Comparison of ENCODE assay signal across 4 worm cellular contexts in genomic region chrIII:9084329-9084728, ce11.
A peak's percentile ranks its signal among the peaks of the same experiment; 100 is the strongest.
TF ChIP-seq lines count a peak whose summit lies in the region.

No protein-coding gene starts in this region.

TF ChIP-seq in whole organism, L1 larva, 84 proteins besides CTCF, POLR2A, EP300 and RAD21 (continued from another document and continues in another):
- TF ChIP-seq egl-13 (tag; optimal IDR thresholded peaks at IDR 0.05; lab: Kevin White, UChicago) (no peak), mdl-1 (tag; optimal IDR thresholded peaks at IDR 0.05; lab: Kevin White, UChicago) (no peak), grh-1 (GFP tag; IDR thresholded peaks at IDR 0.05; lab: Robert Waterston, UW) (no peak), ama-1 (optimal IDR thresholded peaks at IDR 0.05; lab: Kevin White, UChicago) (no peak), elt-3 (tag; optimal IDR thresholded peaks at IDR 0.05; lab: Kevin White, UChicago) (no peak), nhr-76 (tag; optimal IDR thresholded peaks at IDR 0.05; lab: Kevin White, UChicago) (no peak), rnt-1 (tag; optimal IDR thresholded peaks at IDR 0.05; lab: Kevin White, UChicago) (peak; percentile 23), Y116A8C.19 (tag; optimal IDR thresholded peaks at IDR 0.05; lab: Kevin White, UChicago; ENCODE audit: borderline replicate concordance) (no peak), elt-2 (tag; optimal IDR thresholded peaks at IDR 0.05; lab: Kevin White, UChicago) (no peak), lin-35 (GFP tag; optimal IDR thresholded peaks at IDR 0.05; lab: Kevin White, UChicago) (no peak), nhr-90 (tag; optimal IDR thresholded peaks at IDR 0.05; lab: Kevin White, UChicago; ENCODE audit: poor library complexity) (no peak), nhr-11 (tag; optimal IDR thresholded peaks at IDR 0.05; lab: Kevin White, UChicago) (no peak), nhr-19 (GFP tag; conservative IDR thresholded peaks at IDR 0.05; lab: Robert Waterston, UW) (no peak), zip-4 (GFP tag; optimal IDR thresholded peaks at IDR 0.05; lab: Kevin White, UChicago) (no peak), lir-3 (tag; optimal IDR thresholded peaks at IDR 0.05; lab: Kevin White, UChicago; ENCODE audit: poor library complexity) (no peak), unc-30 (tag; optimal IDR thresholded peaks at IDR 0.05; lab: Kevin White, UChicago) (no peak), F16B12.6 (tag; optimal IDR thresholded peaks at IDR 0.05; lab: Kevin White, UChicago) (no peak), lsy-2 (tag; optimal IDR thresholded peaks at IDR 0.05; lab: Kevin White, UChicago) (peak in 1 of 2 experiments; percentile 16), ceh-88 (GFP tag; IDR thresholded peaks at IDR 0.05; lab: Robert Waterston, UW) (no peak), dpl-1 (GFP tag; optimal IDR thresholded peaks at IDR 0.05; lab: Kevin White, UChicago) (no peak), nhr-84 (tag; optimal IDR thresholded peaks at IDR 0.05; lab: Kevin White, UChicago) (no peak), mab-9 (GFP tag; IDR thresholded peaks at IDR 0.05; lab: Robert Waterston, UW) (no peak), lin-14 (GFP tag; optimal IDR thresholded peaks at IDR 0.05; lab: Kevin White, UChicago) (peak; percentile 50), nhr-237 (tag; optimal IDR thresholded peaks at IDR 0.05; lab: Kevin White, UChicago) (no peak), snpc-4 (tag; optimal IDR thresholded peaks at IDR 0.05; lab: Kevin White, UChicago) (no peak), ztf-11 (tag; optimal IDR thresholded peaks at IDR 0.05; lab: Kevin White, UChicago) (no peak), alr-1 (tag; optimal IDR thresholded peaks at IDR 0.05; lab: Kevin White, UChicago; ENCODE audit: borderline replicate concordance) (no peak), zag-1 (tag; optimal IDR thresholded peaks at IDR 0.05; lab: Kevin White, UChicago) (no peak), efl-3 (GFP tag; optimal IDR thresholded peaks at IDR 0.05; lab: Kevin White, UChicago) (no peak), unc-62 (GFP tag; optimal IDR thresholded peaks at IDR 0.05; lab: Kevin White, UChicago) (no peak), vab-15 (tag; optimal IDR thresholded peaks at IDR 0.05; lab: Kevin White, UChicago) (no peak), efl-1 (optimal IDR thresholded peaks at IDR 0.05; lab: Kevin White, UChicago) (no peak), efl-1 (GFP tag; optimal IDR thresholded peaks at IDR 0.05 in 1 of 2; lab: Kevin White, UChicago) (peak in 1 of 2 experiments; percentile 74), pax-3 (tag; optimal IDR thresholded peaks at IDR 0.05; lab: Kevin White, UChicago) (no peak)

TF ChIP-seq in whole organism, L2 larva, 48 proteins besides CTCF, POLR2A, EP300 and RAD21 (continued from another document):
- TF ChIP-seq ceh-16 (tag; optimal IDR thresholded peaks at IDR 0.05; lab: Kevin White, UChicago) = no peak
- TF ChIP-seq sma-3 (GFP tag; optimal IDR thresholded peaks at IDR 0.05; lab: Kevin White, UChicago) = no peak
- no peak for TF ChIP-seq nhr-11 (tag; optimal IDR thresholded peaks at IDR 0.05; lab: Kevin White, UChicago)
- no peak for TF ChIP-seq aly-2 (tag; optimal IDR thresholded peaks at IDR 0.05; lab: Kevin White, UChicago)
- no peak for TF ChIP-seq nhr-21 (tag; optimal IDR thresholded peaks at IDR 0.05; lab: Kevin White, UChicago)
- no peak for TF ChIP-seq Y55F3AM.14 (GFP tag; optimal IDR thresholded peaks at IDR 0.05; lab: Kevin White, UChicago)
- peak; percentile 9 for TF ChIP-seq lin-39 (tag; optimal IDR thresholded peaks at IDR 0.05; lab: Kevin White, UChicago)
- TF ChIP-seq mab-5 (tag; optimal IDR thresholded peaks at IDR 0.05; lab: Kevin White, UChicago) = peak; percentile 84
- TF ChIP-seq mdl-1 (tag; optimal IDR thresholded peaks at IDR 0.05; lab: Kevin White, UChicago) = no peak
- no peak for TF ChIP-seq ZK546.5 (tag; optimal IDR thresholded peaks at IDR 0.05; lab: Kevin White, UChicago)
- TF ChIP-seq C34F6.9 (tag; optimal IDR thresholded peaks at IDR 0.05; lab: Kevin White, UChicago) = peak; percentile 28
- no peak for TF ChIP-seq snpc-4 (tag; optimal IDR thresholded peaks at IDR 0.05; lab: Kevin White, UChicago)
- TF ChIP-seq F13H6.1 (tag; optimal IDR thresholded peaks at IDR 0.05; lab: Kevin White, UChicago) = peak; percentile 44
- no peak for TF ChIP-seq blmp-1 (tag; optimal IDR thresholded peaks at IDR 0.05; lab: Kevin White, UChicago; ENCODE audit: insufficient read depth)
- TF ChIP-seq dmd-4 (tag; optimal IDR thresholded peaks at IDR 0.05; lab: Kevin White, UChicago) = no peak
- peak; percentile 35 for TF ChIP-seq sma-9 (GFP tag; optimal IDR thresholded peaks at IDR 0.05; lab: Kevin White, UChicago)
- TF ChIP-seq sma-9 (tag; optimal IDR thresholded peaks at IDR 0.05; lab: Kevin White, UChicago) = no peak
- no peak for TF ChIP-seq nhr-23 (tag; optimal IDR thresholded peaks at IDR 0.05; lab: Kevin White, UChicago)
- TF ChIP-seq unc-55 (GFP tag; optimal IDR thresholded peaks at IDR 0.05; lab: Kevin White, UChicago) = no peak
- TF ChIP-seq alr-1 (tag; optimal IDR thresholded peaks at IDR 0.05; lab: Kevin White, UChicago) = no peak
- TF ChIP-seq lsy-2 (tag; optimal IDR thresholded peaks at IDR 0.05; lab: Kevin White, UChicago) = peak in 1 of 2 experiments; percentile 50
TF ChIP-seq in whole organism, L2 larva: peak in this region for 7.

TF ChIP-seq in whole organism, late embryonic, 69 proteins besides CTCF, POLR2A, EP300 and RAD21 (continued from another document):
- TF ChIP-seq pros-1 (tag; optimal IDR thresholded peaks at IDR 0.05; lab: Kevin White, UChicago) = no peak
- no peak for TF ChIP-seq C38D4.7 (GFP tag; optimal IDR thresholded peaks at IDR 0.05; lab: Kevin White, UChicago)
- no peak for TF ChIP-seq Y22D7AL.16 (tag; optimal IDR thresholded peaks at IDR 0.05; lab: Kevin White, UChicago)
- TF ChIP-seq pha-2 (tag; optimal IDR thresholded peaks at IDR 0.05; lab: Kevin White, UChicago) = no peak
- TF ChIP-seq unc-42 (tag; optimal IDR thresholded peaks at IDR 0.05; lab: Kevin White, UChicago) = peak; percentile 91
- TF ChIP-seq ceh-2 (tag; optimal IDR thresholded peaks at IDR 0.05; lab: Kevin White, UChicago) = no peak
- TF ChIP-seq mec-3 (tag; optimal IDR thresholded peaks at IDR 0.05; lab: Kevin White, UChicago; ENCODE audit: borderline replicate concordance) = no peak
- TF ChIP-seq unc-3 (GFP tag; conservative IDR thresholded peaks at IDR 0.05; lab: Robert Waterston, UW) = no peak
- TF ChIP-seq unc-3 (tag; optimal IDR thresholded peaks at IDR 0.05; lab: Kevin White, UChicago) = peak; percentile 28
- no peak for TF ChIP-seq lim-6 (tag; optimal IDR thresholded peaks at IDR 0.05; lab: Kevin White, UChicago)
- no peak for TF ChIP-seq odd-2 (tag; optimal IDR thresholded peaks at IDR 0.05; lab: Kevin White, UChicago)
- peak; percentile 1 for TF ChIP-seq syd-9 (tag; optimal IDR thresholded peaks at IDR 0.05; lab: Kevin White, UChicago)
- TF ChIP-seq elt-2 (tag; optimal IDR thresholded peaks at IDR 0.05; lab: Kevin White, UChicago) = peak; percentile 9
- no peak for TF ChIP-seq K02D7.2 (tag; optimal IDR thresholded peaks at IDR 0.05; lab: Kevin White, UChicago)
- TF ChIP-seq pat-9 (tag; optimal IDR thresholded peaks at IDR 0.05; lab: Kevin White, UChicago) = no peak
- TF ChIP-seq ref-2 (tag; optimal IDR thresholded peaks at IDR 0.05; lab: Kevin White, UChicago) = no peak
- TF ChIP-seq ceh-31 (tag; optimal IDR thresholded peaks at IDR 0.05; lab: Kevin White, UChicago) = peak; percentile 14
- TF ChIP-seq ceh-30 (tag; optimal IDR thresholded peaks at IDR 0.05; lab: Kevin White, UChicago) = no peak
- no peak for TF ChIP-seq dve-1 (tag; optimal IDR thresholded peaks at IDR 0.05; lab: Kevin White, UChicago)
- no peak for TF ChIP-seq dmd-4 (tag; optimal IDR thresholded peaks at IDR 0.05; lab: Kevin White, UChicago; ENCODE audit: borderline replicate concordance)
- no peak for TF ChIP-seq elt-4 (tag; optimal IDR thresholded peaks at IDR 0.05; lab: Kevin White, UChicago)

TF ChIP-seq in whole organism, mixed stage, embryonic, 35 proteins besides CTCF, POLR2A, EP300 and RAD21 (continued from another document):
- TF ChIP-seq unc-39 (tag; optimal IDR thresholded peaks at IDR 0.05; lab: Kevin White, UChicago) (no peak), nhr-2 (tag; optimal IDR thresholded peaks at IDR 0.05; lab: Kevin White, UChicago) (no peak), ceh-43 (GFP tag; optimal IDR thresholded peaks at IDR 0.05; lab: Kevin White, UChicago) (no peak)
